Worm (Caenorhabditis elegans): ENCODE results near the gene klf-1.

DNA sequence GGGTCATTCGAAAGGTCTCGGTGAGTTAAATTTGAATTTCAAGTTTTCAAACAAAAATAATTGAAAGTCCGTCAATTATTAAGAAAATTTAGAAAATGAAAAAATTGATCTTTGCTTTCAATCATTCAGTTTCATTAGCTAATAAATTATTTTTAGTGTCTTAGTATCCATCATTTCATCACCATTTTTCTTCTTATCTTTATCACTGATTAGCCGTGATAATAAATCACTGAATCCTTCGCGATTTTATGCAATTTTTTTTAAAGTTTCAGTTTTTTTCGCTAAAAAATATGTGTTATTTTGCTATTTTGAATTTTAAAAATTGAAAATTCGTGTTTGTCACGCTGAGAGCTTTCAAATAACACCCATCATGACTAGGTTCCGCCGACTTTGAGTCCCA lies 5.6 kb upstream of the klf-1 start:
- TF ChIP-seq ama-1 (optimal IDR thresholded peaks at IDR 0.05), result no peak
- no peak for TF ChIP-seq tbx-37 (GFP tag; conservative IDR thresholded peaks at IDR 0.05)
- no peak for TF ChIP-seq flt-1 (GFP tag; IDR thresholded peaks at IDR 0.05)
- no peak for TF ChIP-seq hmbx-1 (tag; optimal IDR thresholded peaks at IDR 0.05)
- no peak for TF ChIP-seq aly-1 (tag; optimal IDR thresholded peaks at IDR 0.05)
- no peak for TF ChIP-seq F13C5.2 (tag; optimal IDR thresholded peaks at IDR 0.05)
- no peak for TF ChIP-seq hnd-1 (tag; optimal IDR thresholded peaks at IDR 0.05)
- TF ChIP-seq tbx-11 (GFP tag; IDR thresholded peaks at IDR 0.05), result no peak
- TF ChIP-seq tra-4 (tag; optimal IDR thresholded peaks at IDR 0.05), result no peak
